Fruit fly (Drosophila melanogaster) whole organism, embryonic: ENCODE measurements around the gene RASSF8.

Experiments
- Atf-2 ChIP-seq: fragments of 200-800 bp; sonication (Bioruptor generic); optimal IDR thresholded peaks from 2 replicates; lab custom pipeline; 2016; ENCODE audit warnings: missing biosample characterization, missing genetic modification characterization
- Awh ChIP-seq: fragments of 200-800 bp; sonication (Bioruptor generic); IDR thresholded peaks from 2 replicates; pipeline ENCODE4, ENCODE4 v1.3.6; 2022; ENCODE audit warnings: missing biosample characterization, missing genetic modification characterization
- BtbVII ChIP-seq: fragments of 200-800 bp; sonication (Bioruptor generic); optimal IDR thresholded peaks from 3 replicates; lab custom pipeline; 2017; ENCODE audit warnings: missing biosample characterization, mild to moderate bottlenecking, missing genetic modification characterization
- CG10267 ChIP-seq: fragments of 200-800 bp; sonication (Bioruptor generic); optimal IDR thresholded peaks from 2 replicates; lab custom pipeline; 2018; ENCODE audit warnings: missing biosample characterization, mild to moderate bottlenecking, missing genetic modification characterization, moderate library complexity
- CG10366 ChIP-seq: fragments of 200-800 bp; sonication (Bioruptor generic); IDR thresholded peaks from 2 replicates; pipeline ENCODE4 v1.3.6; 2022; ENCODE audit warnings: missing biosample characterization, missing genetic modification characterization
- CG11504 ChIP-seq: fragments of 200-800 bp; sonication (Bioruptor generic); optimal IDR thresholded peaks from 3 replicates; lab custom pipeline; 2019; ENCODE audit warnings: missing biosample characterization, mild to moderate bottlenecking, missing genetic modification characterization, moderate library complexity
- CG12391 ChIP-seq: fragments of 200-800 bp; sonication (Bioruptor generic); optimal IDR thresholded peaks from 3 replicates; lab custom pipeline; 2018; ENCODE audit warnings: missing biosample characterization, mild to moderate bottlenecking, missing genetic modification characterization, moderate library complexity
- CG12769 ChIP-seq: fragments of 200-800 bp; sonication (Bioruptor generic); optimal IDR thresholded peaks from 2 replicates; lab custom pipeline; 2019; ENCODE audit warnings: missing biosample characterization, mild to moderate bottlenecking, missing genetic modification characterization, moderate library complexity
- CG14441 ChIP-seq: fragments of 200-800 bp; sonication (Bioruptor generic); IDR thresholded peaks from 2 replicates; pipeline ENCODE4 v1.3.6; 2022; ENCODE audit warnings: missing biosample characterization, missing genetic modification characterization
- CG17385 ChIP-seq: fragments of 200-800 bp; sonication (Bioruptor generic); optimal IDR thresholded peaks from 3 replicates; lab custom pipeline; 2018; ENCODE audit warnings: missing biosample characterization, mild to moderate bottlenecking, missing genetic modification characterization
- CG17612 ChIP-seq: fragments of 200-800 bp; sonication (Bioruptor generic); IDR thresholded peaks from 2 replicates; pipeline ENCODE4 v1.3.6; 2022; ENCODE audit warnings: missing biosample characterization, missing genetic modification characterization
- CG30403 ChIP-seq: fragments of 200-800 bp; sonication (Bioruptor generic); optimal IDR thresholded peaks from 3 replicates; lab custom pipeline; 2016; ENCODE audit warnings: missing biosample characterization, missing genetic modification characterization
- CG31365 ChIP-seq: fragments of 200-800 bp; sonication (Bioruptor generic); optimal IDR thresholded peaks from 2 replicates; lab custom pipeline; 2018; ENCODE audit warnings: missing biosample characterization, mild to moderate bottlenecking, missing genetic modification characterization
- CG33213 ChIP-seq: fragments of 200-800 bp; sonication (Bioruptor generic); optimal IDR thresholded peaks from 3 replicates; lab custom pipeline; 2016; ENCODE audit warnings: missing biosample characterization, missing genetic modification characterization
- CG33557 ChIP-seq: fragments of 200-800 bp; sonication (Bioruptor generic); optimal IDR thresholded peaks from 2 replicates; lab custom pipeline; 2019; ENCODE audit warnings: missing biosample characterization, mild to moderate bottlenecking, missing genetic modification characterization, moderate library complexity
- CG3726 ChIP-seq: fragments of 200-800 bp; sonication (Bioruptor generic); IDR thresholded peaks from 3 replicates; pipeline ENCODE4, ENCODE4 v1.3.6; 2022; ENCODE audit warnings: missing biosample characterization, missing genetic modification characterization
- CG4617 ChIP-seq: fragments of 200-800 bp; sonication (Bioruptor generic); optimal IDR thresholded peaks from 3 replicates; lab custom pipeline; 2016; ENCODE audit warnings: missing biosample characterization, missing genetic modification characterization, borderline replicate concordance
- CG4854 ChIP-seq: fragments of 200-800 bp; sonication (Bioruptor generic); optimal IDR thresholded peaks from 2 replicates; lab custom pipeline; 2016; ENCODE audit warnings: missing biosample characterization, missing genetic modification characterization, inconsistent platforms
- CG6254 ChIP-seq: fragments of 200-800 bp; sonication (Bioruptor generic); optimal IDR thresholded peaks from 3 replicates; lab custom pipeline; 2017; ENCODE audit warnings: mild to moderate bottlenecking, missing biosample characterization, missing genetic modification reagents, missing genetic modification characterization
- CG8359 ChIP-seq: fragments of 200-800 bp; sonication (Bioruptor generic); optimal IDR thresholded peaks from 2 replicates; lab custom pipeline; 2017; ENCODE audit warnings: missing biosample characterization, mild to moderate bottlenecking, missing genetic modification characterization, borderline replicate concordance
- CG8388 ChIP-seq: fragments of 200-800 bp; sonication (Bioruptor generic); optimal IDR thresholded peaks from 2 replicates; lab custom pipeline; 2019; ENCODE audit warnings: missing biosample characterization, mild to moderate bottlenecking, missing genetic modification characterization, moderate library complexity
- CG8924 ChIP-seq: fragments of 200-800 bp; optimal IDR thresholded peaks from 3 replicates; lab custom pipeline; 2019; ENCODE audit warnings: missing biosample characterization, mild to moderate bottlenecking, missing genetic modification characterization, moderate library complexity
- Drgx ChIP-seq: fragments of 200-800 bp; sonication (Bioruptor generic); IDR thresholded peaks from 2 replicates; pipeline ENCODE4 v1.3.6; 2022; ENCODE audit warnings: missing biosample characterization, missing genetic modification characterization
- ERR ChIP-seq: fragments of 200-800 bp; sonication (Bioruptor generic); optimal IDR thresholded peaks from 2 replicates; lab custom pipeline; 2016; ENCODE audit warnings: missing biosample characterization, missing genetic modification characterization
- Eip74EF ChIP-seq, 2 experiments: fragments of 200-800 bp in 1 of 2; fragments of >200 bp in 1 of 2; sonication (Bioruptor generic) in 1 of 2; optimal IDR thresholded peaks; 2 replicates each; lab custom pipeline; 2017 to 2019; ENCODE audit warnings: missing biosample characterization in 2 of 2, missing genetic modification characterization in 2 of 2, mild to moderate bottlenecking in 1 of 2, moderate library complexity in 1 of 2
- Ets65A ChIP-seq: fragments of 200-800 bp; sonication (Bioruptor generic); peaks from one replicate; lab custom pipeline; 2016; ENCODE audit warnings: missing biosample characterization, missing genetic modification characterization
- Ets97D ChIP-seq: fragments of 200-800 bp; sonication (Bioruptor generic); optimal IDR thresholded peaks from 3 replicates; lab custom pipeline; 2016; ENCODE audit warnings: missing biosample characterization, missing genetic modification characterization
- Sox100B ChIP-seq: fragments of 200-800 bp; sonication (Bioruptor generic); optimal IDR thresholded peaks from 3 replicates; lab custom pipeline; 2018; ENCODE audit warnings: missing biosample characterization, mild to moderate bottlenecking, missing genetic modification characterization
- cad ChIP-seq: fragments of >200 bp; optimal IDR thresholded peaks from 2 replicates; lab custom pipeline; 2017; ENCODE audit warnings: missing biosample characterization, missing genetic modification characterization
- dmrt11E ChIP-seq: fragments of 200-800 bp; sonication (Bioruptor generic); optimal IDR thresholded peaks from 3 replicates; lab custom pipeline; 2018; ENCODE audit warnings: missing biosample characterization, mild to moderate bottlenecking, missing genetic modification characterization, moderate library complexity
- dysf ChIP-seq: fragments of 200-800 bp; sonication (Bioruptor generic); IDR thresholded peaks from 3 replicates; pipeline ENCODE4 v1.3.6; 2022; ENCODE audit warnings: missing biosample characterization, missing genetic modification characterization
- gem ChIP-seq: fragments of 200-800 bp; sonication (Bioruptor generic); optimal IDR thresholded peaks from 2 replicates; lab custom pipeline; 2019; ENCODE audit warnings: missing biosample characterization, mild to moderate bottlenecking, missing genetic modification characterization, moderate library complexity
- grn ChIP-seq: fragments of 200-800 bp; sonication (Bioruptor generic); optimal IDR thresholded peaks from 3 replicates; lab custom pipeline; 2017; ENCODE audit warnings: missing biosample characterization, missing genetic modification characterization
- gt ChIP-seq: fragments of 200-800 bp; sonication (Bioruptor generic); IDR thresholded peaks from 2 replicates; pipeline ENCODE4 v1.3.6; 2022; ENCODE audit warnings: missing biosample characterization, missing genetic modification characterization
- ham ChIP-seq: fragments of 200-800 bp; sonication (Bioruptor generic); IDR thresholded peaks from 2 replicates; pipeline ENCODE4 v1.3.6; 2022; ENCODE audit warnings: missing biosample characterization, missing genetic modification characterization
- hkb ChIP-seq, 2 experiments: fragments of 200-800 bp in 1 of 2; fragments of >200 bp in 1 of 2; sonication (Bioruptor generic) in 1 of 2; IDR thresholded peaks in 1 of 2; optimal IDR thresholded peaks in 1 of 2; 2 replicates each; pipeline versions ENCODE4 v1.3.6 to Lab custom; 2017 to 2022; ENCODE audit warnings: missing biosample characterization in 1 of 2, missing genetic modification characterization in 1 of 2
- ind ChIP-seq: fragments of 200-800 bp; sonication (Bioruptor generic); optimal IDR thresholded peaks from 3 replicates; lab custom pipeline; 2016; ENCODE audit warnings: missing biosample characterization, missing genetic modification characterization
- jing ChIP-seq: fragments of 200-800 bp; sonication (Bioruptor generic); optimal IDR thresholded peaks from 2 replicates; lab custom pipeline; 2018; ENCODE audit warnings: missing biosample characterization, mild to moderate bottlenecking, missing genetic modification characterization
- jumu ChIP-seq: fragments of 200-800 bp; sonication (Bioruptor generic); optimal IDR thresholded peaks from 3 replicates; lab custom pipeline; 2016; ENCODE audit warnings: missing biosample characterization, missing genetic modification characterization
- ken ChIP-seq: fragments of 200-800 bp; sonication (Bioruptor generic); IDR thresholded peaks from 3 replicates; pipeline ENCODE4 v1.3.6; 2022; ENCODE audit warnings: missing biosample characterization, missing genetic modification characterization
- lmd ChIP-seq: fragments of 200-800 bp; sonication (Bioruptor generic); IDR thresholded peaks from 2 replicates; pipeline ENCODE4 v1.3.6; 2022; ENCODE audit warnings: missing biosample characterization, missing genetic modification characterization
- pan ChIP-seq, 4 experiments: fragments of >200 bp in 3 of 4; fragments of 200-800 bp in 1 of 4; sonication (Bioruptor generic) in 1 of 4; optimal IDR thresholded peaks in 3 of 4; IDR thresholded peaks in 1 of 4; 2 replicates each; pipeline versions ENCODE4 v1.3.6 to Lab custom; 2017 to 2022; ENCODE audit warnings: missing biosample characterization in 2 of 4, missing genetic modification characterization in 2 of 4, mixed read lengths in 1 of 4
- prd ChIP-seq, 3 experiments: fragments of >200 bp in 2 of 3; fragments of 200-800 bp in 1 of 3; sonication (Bioruptor generic) in 1 of 3; optimal IDR thresholded peaks in 2 of 3; IDR thresholded peaks in 1 of 3; 2 replicates in 2 of 3; 3 replicates in 1 of 3; pipeline versions ENCODE4 v1.3.6 to Lab custom; 2017 to 2022; ENCODE audit warnings: missing biosample characterization in 1 of 3, missing genetic modification characterization in 1 of 3
- stwl ChIP-seq: fragments of 200-800 bp; sonication (Bioruptor generic); optimal IDR thresholded peaks from 3 replicates; lab custom pipeline; 2018; ENCODE audit warnings: missing biosample characterization, mild to moderate bottlenecking, missing genetic modification characterization, moderate library complexity
- tin ChIP-seq: fragments of 200-800 bp; sonication (Bioruptor generic); optimal IDR thresholded peaks from 3 replicates; lab custom pipeline; 2016; ENCODE audit warnings: missing biosample characterization, missing genetic modification characterization
- tll ChIP-seq, 2 experiments: fragments of 200-800 bp in 1 of 2; fragments of >200 bp in 1 of 2; sonication (Bioruptor generic) in 1 of 2; optimal IDR thresholded peaks; 2 replicates each; lab custom pipeline; 2017 to 2019; ENCODE audit warnings: missing biosample characterization in 2 of 2, missing genetic modification characterization in 2 of 2, mild to moderate bottlenecking in 1 of 2, moderate library complexity in 1 of 2
- tup ChIP-seq: fragments of 200-800 bp; sonication (Bioruptor generic); optimal IDR thresholded peaks from 2 replicates; lab custom pipeline; 2016; ENCODE audit warnings: missing biosample characterization, mild to moderate bottlenecking, missing genetic modification characterization, moderate library complexity
- tx ChIP-seq: fragments of 200-800 bp; sonication (Bioruptor generic); optimal IDR thresholded peaks from 2 replicates; lab custom pipeline; 2016; ENCODE audit warnings: missing biosample characterization, missing genetic modification characterization

RASSF8 gene

dm6 chr3R:25640463-25640862, 21.1 kb upstream of the RASSF8 start (continued):
- TF ChIP-seq Ets97D (GFP tag; lab: Kevin White, UChicago) (no peak), CG8359 (GFP tag; lab: Kevin White, UChicago) (peak; percentile 55), dmrt11E (tag; lab: Kevin White, UChicago) (peak; percentile 75), CG3726 (no peak), CG14441 (GFP tag; lab: Robert Waterston, UW) (peak; percentile 41; the same call in 1 of the 2 replicates), CG33557 (GFP tag; lab: Kevin White, UChicago) (peak; percentile 32), hkb (optimal IDR thresholded peaks at IDR 0.05; lab: Kevin White, UChicago) (no peak), hkb (GFP tag; IDR thresholded peaks at IDR 0.05; lab: Robert Waterston, UW) (peak; percentile 64; the same call in 1 of the 2 replicates), CG33213 (peak; percentile 19), CG12391 (tag; lab: Kevin White, UChicago) (peak; percentile 64), CG17385 (GFP tag; lab: Kevin White, UChicago) (peak; percentile 29), jumu (GFP tag; lab: Kevin White, UChicago) (peak; percentile 29), CG31365 (tag; lab: Kevin White, UChicago) (no peak), Atf-2 (GFP tag; lab: Kevin White, UChicago) (no peak), CG30403 (GFP tag; lab: Kevin White, UChicago) (peak; percentile 53), CG4617 (GFP tag; lab: Kevin White, UChicago) (no peak), CG8388 (GFP tag; lab: Kevin White, UChicago) (peak; percentile 38), tll (GFP tag; optimal IDR thresholded peaks at IDR 0.05; lab: Kevin White, UChicago) (peak in 1 of 2 experiments; percentile 4), BtbVII (GFP tag; lab: Kevin White, UChicago) (peak; percentile 8), ken (GFP tag; lab: Robert Waterston, UW) (peak; percentile 70; the same call in 2 of the 3 replicates), CG6254 (GFP tag; lab: Kevin White, UChicago) (peak; percentile 36), CG10366 (GFP tag; lab: Robert Waterston, UW) (peak; percentile 56), gt (GFP tag; lab: Robert Waterston, UW) (0 out of 2 replicates have a peak, but pooled peaks have one; percentile 30), dysf (GFP tag; lab: Robert Waterston, UW) (peak; percentile 60; the same call in 1 of the 3 replicates), tin (GFP tag; lab: Kevin White, UChicago) (peak; percentile 35), Ets65A (GFP tag; lab: Kevin White, UChicago) (peak; percentile 55), ERR (GFP tag; lab: Kevin White, UChicago) (no peak), ham (no peak), CG8924 (peak; percentile 72), CG4854 (GFP tag; lab: Kevin White, UChicago) (peak; percentile 40), Sox100B (GFP tag; lab: Kevin White, UChicago) (peak; percentile 16), stwl (tag; lab: Kevin White, UChicago) (peak; percentile 18), grn (GFP tag; lab: Kevin White, UChicago) (no peak), Awh (GFP tag; lab: Robert Waterston, UW) (peak; percentile 52; the same call in 1 of the 2 replicates), tup (no peak), CG12769 (tag; lab: Kevin White, UChicago) (peak; percentile 29), gem (tag; lab: Kevin White, UChicago) (peak; percentile 79), Drgx (peak; percentile 28; the same call in 1 of the 2 replicates), prd (optimal IDR thresholded peaks at IDR 0.05; lab: Kevin White, UChicago) (no peak), prd (GFP tag; IDR thresholded peaks at IDR 0.05; lab: Robert Waterston, UW) (peak; percentile 90), CG10267 (tag; lab: Kevin White, UChicago) (peak; percentile 55), Eip74EF (GFP tag; optimal IDR thresholded peaks at IDR 0.05; lab: Kevin White, UChicago) (no peak), cad (GFP tag; lab: Kevin White, UChicago) (no peak), ind (peak; percentile 52), pan (optimal IDR thresholded peaks at IDR 0.05; lab: Kevin White, UChicago) (no peak), pan (GFP tag; optimal IDR thresholded peaks at IDR 0.05 in 1 of 2, IDR thresholded peaks at IDR 0.05 in 1 of 2) (peak in 1 of 2 experiments; percentile 59), jing (GFP tag; lab: Kevin White, UChicago) (peak; percentile 4), CG17612 (GFP tag; lab: Robert Waterston, UW) (no peak), tx (GFP tag; lab: Kevin White, UChicago) (no peak), lmd (GFP tag; lab: Robert Waterston, UW) (peak; percentile 51), CG11504 (peak; percentile 76)
